Worm (Caenorhabditis elegans) whole organism, L1 larva: ENCODE measurements around the gene fbxb-50.

Experiments
- C16A3.4 ChIP-seq: fragments of 150-350 bp; optimal IDR thresholded peaks from 2 replicates; lab custom pipeline; 2014; ENCODE audit warnings: missing biosample characterization, missing genetic modification characterization
- C34B4.2 ChIP-seq: sonication (generic microtip); optimal IDR thresholded peaks from 2 replicates; lab custom pipeline; 2017; ENCODE audit warnings: mild to moderate bottlenecking, missing genetic modification characterization, missing compliant biosample characterization
- Y116A8C.19 ChIP-seq: sonication (generic microtip); optimal IDR thresholded peaks from 2 replicates; lab custom pipeline; 2016; ENCODE audit warnings: missing compliant biosample characterization, missing genetic modification characterization, borderline replicate concordance
- aha-1 ChIP-seq: fragments of 150-350 bp; optimal IDR thresholded peaks from 2 replicates; lab custom pipeline; 2014; ENCODE audit warnings: missing biosample characterization, missing genetic modification characterization
- alr-1 ChIP-seq: fragments of 200-800 bp; sonication (Bioruptor generic); optimal IDR thresholded peaks from 2 replicates; lab custom pipeline; 2018; ENCODE audit warnings: borderline replicate concordance, mild to moderate bottlenecking, missing genetic modification characterization, missing compliant biosample characterization
- ama-1 ChIP-seq: fragments of 150-350 bp; optimal IDR thresholded peaks from 2 replicates; lab custom pipeline; 2014
- blmp-1 ChIP-seq: fragments of 150-350 bp; optimal IDR thresholded peaks from 2 replicates; lab custom pipeline; 2014; ENCODE audit warnings: missing biosample characterization, missing genetic modification characterization
- ceh-63 ChIP-seq: fragments of 200-800 bp; sonication (Bioruptor generic); optimal IDR thresholded peaks from 2 replicates; lab custom pipeline; 2018; ENCODE audit warnings: mild to moderate bottlenecking, missing genetic modification characterization, missing compliant biosample characterization
- ceh-8 ChIP-seq: fragments of 200-800 bp; sonication (Bioruptor generic); optimal IDR thresholded peaks from 2 replicates; lab custom pipeline; 2018; ENCODE audit warnings: mild to moderate bottlenecking, missing genetic modification characterization, moderate library complexity, missing compliant biosample characterization
- ceh-82 ChIP-seq, 3 experiments: fragments of 150-350 bp in 1 of 3; sonication (generic microtip) in 2 of 3; optimal IDR thresholded peaks; 2 replicates each; lab custom pipeline; 2014 to 2017; ENCODE audit warnings: missing biosample characterization in 3 of 3, missing genetic modification characterization in 3 of 3
- ceh-88 ChIP-seq: fragments of 200-800 bp; sonication (Bioruptor generic); IDR thresholded peaks from 2 replicates; pipeline ENCODE4 v1.3.6; 2022; ENCODE audit warnings: missing genetic modification characterization, missing compliant biosample characterization
- ces-1 ChIP-seq: fragments of 150-350 bp; optimal IDR thresholded peaks from 2 replicates; lab custom pipeline; 2014; ENCODE audit warnings: missing biosample characterization, missing genetic modification reagents, missing genetic modification characterization
- dpl-1 ChIP-seq, 3 experiments: fragments of 150-350 bp in 2 of 3; sonication (generic microtip) in 1 of 3; optimal IDR thresholded peaks; 2 replicates each; lab custom pipeline; 2014 to 2017; ENCODE audit warnings: missing biosample characterization in 3 of 3, missing genetic modification characterization in 3 of 3, missing genetic modification reagents in 3 of 3
- efl-3 ChIP-seq: fragments of 200-800 bp; sonication (Bioruptor generic); optimal IDR thresholded peaks from 2 replicates; lab custom pipeline; 2018; ENCODE audit warnings: mild to moderate bottlenecking, missing genetic modification characterization, missing compliant biosample characterization
- elt-2 ChIP-seq: sonication (generic microtip); optimal IDR thresholded peaks from 2 replicates; lab custom pipeline; 2016; ENCODE audit warnings: missing genetic modification characterization, mild to moderate bottlenecking, inconsistent platforms, missing compliant biosample characterization, missing genetic modification reagents
- fkh-4 ChIP-seq: sonication (generic microtip); optimal IDR thresholded peaks from 2 replicates; lab custom pipeline; 2016; ENCODE audit warnings: missing compliant biosample characterization, missing genetic modification characterization, borderline replicate concordance
- fos-1 ChIP-seq: fragments of 150-350 bp; optimal IDR thresholded peaks from 2 replicates; lab custom pipeline; 2014; ENCODE audit warnings: missing biosample characterization, missing genetic modification characterization
- hlh-17 ChIP-seq: fragments of 200-800 bp; sonication (Bioruptor generic); optimal IDR thresholded peaks from 2 replicates; lab custom pipeline; 2018; ENCODE audit warnings: missing genetic modification characterization, mild to moderate bottlenecking, missing compliant biosample characterization, moderate library complexity, borderline replicate concordance
- lin-13 ChIP-seq: fragments of 150-350 bp; optimal IDR thresholded peaks from 2 replicates; lab custom pipeline; 2014; ENCODE audit warnings: missing biosample characterization, missing genetic modification reagents, missing genetic modification characterization
- mef-2 ChIP-seq: fragments of 150-350 bp; optimal IDR thresholded peaks from 2 replicates; lab custom pipeline; 2014; ENCODE audit warnings: missing biosample characterization, missing genetic modification characterization
- nhr-11 ChIP-seq: fragments of 150-350 bp; optimal IDR thresholded peaks from 2 replicates; lab custom pipeline; 2014; ENCODE audit warnings: missing biosample characterization, missing genetic modification characterization
- nhr-20 ChIP-seq: sonication (generic microtip); optimal IDR thresholded peaks from 2 replicates; lab custom pipeline; 2016; ENCODE audit warnings: mild to moderate bottlenecking, missing genetic modification characterization, missing compliant biosample characterization
- nhr-47 ChIP-seq: sonication (generic microtip); optimal IDR thresholded peaks from 2 replicates; lab custom pipeline; 2016; ENCODE audit warnings: mild to moderate bottlenecking, missing genetic modification characterization, moderate library complexity, missing compliant biosample characterization
- nhr-77 ChIP-seq: fragments of 150-350 bp; optimal IDR thresholded peaks from 2 replicates; lab custom pipeline; 2014; ENCODE audit warnings: missing biosample characterization, missing genetic modification characterization
- nhr-90 ChIP-seq: sonication (generic microtip); optimal IDR thresholded peaks from 2 replicates; lab custom pipeline; 2016; ENCODE audit warnings: mild to moderate bottlenecking, missing genetic modification characterization, missing compliant biosample characterization; ENCODE audit not compliant: poor library complexity
- pag-3 ChIP-seq: sonication (generic microtip); optimal IDR thresholded peaks from 2 replicates; lab custom pipeline; 2017; ENCODE audit warnings: missing genetic modification characterization, mild to moderate bottlenecking, missing compliant biosample characterization, antibody characterized with exemption, borderline replicate concordance; ENCODE audit not compliant: insufficient read depth
- pax-3 ChIP-seq: fragments of 200-800 bp; sonication (Bioruptor generic); optimal IDR thresholded peaks from 2 replicates; lab custom pipeline; 2018; ENCODE audit warnings: mild to moderate bottlenecking, missing genetic modification characterization, moderate library complexity, missing compliant biosample characterization
- snpc-4 ChIP-seq: fragments of 150-350 bp; optimal IDR thresholded peaks from 2 replicates; lab custom pipeline; 2014; ENCODE audit warnings: missing biosample characterization, missing genetic modification characterization
- snu-23 ChIP-seq: sonication (generic microtip); optimal IDR thresholded peaks from 2 replicates; lab custom pipeline; 2016; ENCODE audit warnings: missing genetic modification characterization, missing compliant biosample characterization
- sox-4 ChIP-seq: sonication (generic microtip); optimal IDR thresholded peaks from 2 replicates; lab custom pipeline; 2016; ENCODE audit warnings: missing genetic modification characterization, missing compliant biosample characterization
- swsn-7 ChIP-seq: sonication (generic microtip); optimal IDR thresholded peaks from 2 replicates; lab custom pipeline; 2016; ENCODE audit warnings: missing genetic modification characterization, missing compliant biosample characterization
- unc-30 ChIP-seq: sonication (generic microtip); optimal IDR thresholded peaks from 2 replicates; lab custom pipeline; 2017; ENCODE audit warnings: missing biosample characterization, missing genetic modification characterization
- vab-15 ChIP-seq: sonication (generic microtip); optimal IDR thresholded peaks from 2 replicates; lab custom pipeline; 2017; ENCODE audit warnings: missing genotype, mild to moderate bottlenecking, missing genetic modification characterization, missing compliant biosample characterization
- zip-4 ChIP-seq: fragments of 200-800 bp; sonication (Bioruptor generic); optimal IDR thresholded peaks from 2 replicates; lab custom pipeline; 2018; ENCODE audit warnings: mild to moderate bottlenecking, missing genetic modification characterization, moderate library complexity, missing compliant biosample characterization

The fbxb-50 gene

ce11 chrII:1579886-1580285 lies 23.6 kb downstream of the fbxb-50 start, which contains the start of gene math-38:
Gene math-38 (minus strand): TSS chrII:1579986.
- peak; percentile 22 for TF ChIP-seq elt-2
- TF ChIP-seq ces-1 (GFP tag; lab: Kevin White, UChicago): no peak
- no peak for TF ChIP-seq ceh-63 (GFP tag; lab: Kevin White, UChicago)
- TF ChIP-seq hlh-17: no peak
- TF ChIP-seq C34B4.2: no peak
- no peak for TF ChIP-seq alr-1 (tag; lab: Kevin White, UChicago)

DNA sequence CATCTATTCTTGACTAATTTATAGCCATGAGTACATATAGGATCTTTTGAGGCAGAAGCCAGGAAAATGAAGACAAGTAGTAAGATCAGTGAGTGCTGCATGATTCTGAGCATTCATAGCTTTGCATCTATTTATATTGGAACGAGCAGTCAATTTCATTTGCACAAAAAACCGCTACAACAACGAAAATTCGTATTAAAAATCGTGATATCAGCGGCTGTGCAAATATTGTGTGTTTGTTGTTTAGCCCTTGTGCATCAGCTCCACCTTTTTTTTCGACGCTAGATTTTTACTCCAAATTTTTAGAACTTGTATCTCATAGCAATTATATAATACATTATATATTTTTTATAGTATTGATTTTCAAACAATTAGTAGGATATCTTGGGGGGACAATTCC lies 27.9 kb downstream of the fbxb-50 start, which contains the start of gene clec-21:
Gene clec-21, minus strand, starts transcription at position 101 of the 400 bp plus-strand sequence.
- TF ChIP-seq snu-23 (GFP tag; lab: Kevin White, UChicago) (no peak), swsn-7 (tag; lab: Kevin White, UChicago) (no peak), snpc-4 (no peak), C16A3.4 (tag; lab: Kevin White, UChicago) (no peak), blmp-1 (tag; lab: Kevin White, UChicago) (no peak), nhr-90 (tag; lab: Kevin White, UChicago) (no peak), nhr-77 (tag; lab: Kevin White, UChicago) (no peak), ceh-88 (GFP tag; lab: Robert Waterston, UW) (no peak), zip-4 (GFP tag; lab: Kevin White, UChicago) (no peak), efl-3 (GFP tag; lab: Kevin White, UChicago) (no peak), fkh-4 (no peak)

DNA sequence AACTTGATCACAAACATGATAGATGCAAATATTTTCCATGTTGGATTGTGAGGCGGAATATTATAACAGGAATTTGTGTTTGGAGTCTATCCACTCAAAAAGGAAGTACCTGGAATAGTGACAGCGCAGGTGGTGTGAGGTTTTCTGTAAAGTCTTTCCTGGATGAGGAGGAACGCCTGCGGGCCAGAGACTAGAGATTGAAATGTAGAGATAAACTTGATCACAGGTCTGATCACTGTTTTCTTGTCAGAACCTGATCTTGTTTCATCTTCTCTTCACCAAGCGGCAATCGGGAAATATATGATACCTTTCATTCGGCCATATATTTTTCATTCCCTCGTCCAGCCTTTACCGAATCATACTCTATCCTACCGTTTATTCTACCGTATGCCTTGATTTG lies 30.1 kb downstream of the fbxb-50 start, which contains the start of gene T07H3.8:
Gene T07H3.8, plus strand, starts transcription at position 301 of the 400 bp plus-strand sequence.
- no peak for TF ChIP-seq aha-1 (tag; lab: Kevin White, UChicago)
- no peak for TF ChIP-seq pax-3 (tag; lab: Kevin White, UChicago)
- no peak for TF ChIP-seq fos-1 (tag; lab: Kevin White, UChicago)
- TF ChIP-seq snpc-4: no peak

DNA sequence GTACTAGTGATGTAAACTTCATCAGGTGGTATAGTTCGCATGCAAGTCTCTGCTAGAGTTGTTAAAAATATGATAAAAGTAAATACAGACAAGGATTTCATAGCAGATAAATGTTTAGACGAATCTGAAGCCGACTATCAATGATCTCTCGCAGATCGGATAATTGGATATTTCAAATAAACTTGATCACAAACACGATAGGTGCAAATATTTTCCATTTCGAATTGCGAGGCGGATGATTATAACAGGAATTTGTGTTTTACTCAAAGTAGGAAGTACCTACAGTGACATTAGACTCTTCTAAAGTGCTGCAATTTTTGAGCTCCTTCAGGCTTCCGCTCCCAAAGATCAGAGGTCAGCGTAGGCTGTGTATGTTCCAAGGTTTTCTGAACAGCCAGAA lies 33.6 kb downstream of the fbxb-50 start, which contains the start of gene T07H3.7:
Gene T07H3.7, minus strand, starts transcription at position 101 of the 400 bp plus-strand sequence.
- TF ChIP-seq vab-15 (tag; lab: Kevin White, UChicago) (no peak), nhr-11 (tag; lab: Kevin White, UChicago) (no peak), nhr-20 (tag; lab: Kevin White, UChicago) (no peak), dpl-1 (GFP tag; optimal IDR thresholded peaks at IDR 0.05; lab: Kevin White, UChicago) (no peak), ces-1 (GFP tag; lab: Kevin White, UChicago) (no peak), pag-3 (tag; lab: Kevin White, UChicago) (no peak), ceh-8 (GFP tag; lab: Kevin White, UChicago) (no peak), unc-30 (tag; lab: Kevin White, UChicago) (no peak), nhr-47 (no peak), lin-13 (GFP tag; lab: Kevin White, UChicago) (no peak), ama-1 (lab: Kevin White, UChicago) (no peak), ceh-82 (tag; optimal IDR thresholded peaks at IDR 0.05; lab: Kevin White, UChicago) (no peak), ceh-63 (GFP tag; lab: Kevin White, UChicago) (no peak), mef-2 (tag; lab: Kevin White, UChicago) (no peak), Y116A8C.19 (tag; lab: Kevin White, UChicago) (no peak), sox-4 (tag; lab: Kevin White, UChicago) (no peak), nhr-77 (tag; lab: Kevin White, UChicago) (no peak), ceh-88 (GFP tag; lab: Robert Waterston, UW) (no peak)
